Worm (Caenorhabditis elegans): ENCODE measurements around the gene C17C3.3.

DNA sequence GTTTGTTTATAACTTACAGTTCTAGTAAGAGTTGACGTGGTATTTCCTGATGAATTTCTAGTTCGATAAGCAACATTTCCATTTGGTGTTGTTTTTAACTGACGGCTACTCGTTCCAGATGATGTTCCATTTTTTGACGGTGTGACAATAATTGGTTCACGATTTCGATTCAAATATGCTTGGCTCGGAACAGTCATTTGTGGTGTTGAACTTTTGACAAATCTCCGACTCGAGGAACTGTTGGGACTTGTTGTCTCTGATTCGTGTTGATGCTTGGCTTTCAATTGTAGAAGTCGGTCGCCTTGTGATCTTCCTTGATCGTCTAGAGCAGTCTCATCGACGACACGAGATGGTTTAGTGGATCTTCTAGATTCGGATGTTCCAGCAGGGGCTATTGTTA is 30.0 kb downstream of the C17C3.3 start:
- no peak for TF ChIP-seq ama-1 (optimal IDR thresholded peaks at IDR 0.05)
- TF ChIP-seq eyg-1 (tag; optimal IDR thresholded peaks at IDR 0.05), result no peak
- no peak for TF ChIP-seq dve-1 (tag; optimal IDR thresholded peaks at IDR 0.05)
- TF ChIP-seq nhr-11 (tag; optimal IDR thresholded peaks at IDR 0.05), result no peak
- TF ChIP-seq C08G9.2 (tag; optimal IDR thresholded peaks at IDR 0.05), result no peak
- TF ChIP-seq gmeb-2 (tag; optimal IDR thresholded peaks at IDR 0.05), result no peak

Data from whole organism, late embryonic.